Fruit fly (Drosophila melanogaster) whole organism, embryonic: ENCODE results near the gene CG10214.

Experiments used
- CG10431 ChIP-seq: fragments of 200-800 bp; sonication (Bioruptor generic); optimal IDR thresholded peaks from 3 replicates; lab custom pipeline; 2018; ENCODE audit warnings: missing biosample characterization, mild to moderate bottlenecking, missing genetic modification characterization
- CG12236 ChIP-seq: fragments of 200-800 bp; sonication (Bioruptor generic); optimal IDR thresholded peaks from 2 replicates; lab custom pipeline; 2016; ENCODE audit warnings: missing biosample characterization, missing genetic modification characterization
- CG13296 ChIP-seq: fragments of 200-800 bp; sonication (Bioruptor generic); optimal IDR thresholded peaks from 3 replicates; lab custom pipeline; 2018; ENCODE audit warnings: missing biosample characterization, mild to moderate bottlenecking, missing genetic modification characterization
- CG13624 ChIP-seq: fragments of 200-800 bp; sonication (Bioruptor generic); optimal IDR thresholded peaks from 2 replicates; lab custom pipeline; 2016; ENCODE audit warnings: missing biosample characterization, missing genetic modification characterization
- CG14050 ChIP-seq: fragments of 200-800 bp; sonication (Bioruptor generic); IDR thresholded peaks from 3 replicates; pipeline ENCODE4 v1.3.6; 2022; ENCODE audit warnings: missing biosample characterization, missing genetic modification characterization
- CG15011 ChIP-seq: fragments of 200-800 bp; sonication (Bioruptor generic); optimal IDR thresholded peaks from 3 replicates; lab custom pipeline; 2018; ENCODE audit warnings: missing biosample characterization, mild to moderate bottlenecking, missing genetic modification characterization
- CG15479 ChIP-seq: fragments of 200-800 bp; sonication (Bioruptor generic); optimal IDR thresholded peaks from 3 replicates; lab custom pipeline; 2019; ENCODE audit warnings: missing biosample characterization, mild to moderate bottlenecking, missing genetic modification characterization, moderate library complexity
- CG1647 ChIP-seq: fragments of 200-800 bp; sonication (Bioruptor generic); optimal IDR thresholded peaks from 3 replicates; lab custom pipeline; 2016; ENCODE audit warnings: missing biosample characterization, missing genetic modification characterization
- CG17328 ChIP-seq: fragments of 200-800 bp; sonication (Bioruptor generic); IDR thresholded peaks from 2 replicates; pipeline ENCODE4 v1.3.6; 2022; ENCODE audit warnings: missing biosample characterization, missing genetic modification characterization
- CG17612 ChIP-seq: fragments of 200-800 bp; sonication (Bioruptor generic); IDR thresholded peaks from 2 replicates; pipeline ENCODE4 v1.3.6; 2022; ENCODE audit warnings: missing biosample characterization, missing genetic modification characterization
- CG17829 ChIP-seq: fragments of 200-800 bp; optimal IDR thresholded peaks from 2 replicates; lab custom pipeline; 2019; ENCODE audit warnings: missing biosample characterization, mild to moderate bottlenecking, missing genetic modification characterization, moderate library complexity
- CG18476 ChIP-seq: fragments of 200-800 bp; sonication (Bioruptor generic); optimal IDR thresholded peaks from 2 replicates; lab custom pipeline; 2016; ENCODE audit warnings: missing biosample characterization, mild to moderate bottlenecking, missing genetic modification characterization
- CG18764 ChIP-seq: fragments of 200-800 bp; sonication (Bioruptor generic); optimal IDR thresholded peaks from 3 replicates; lab custom pipeline; 2016; ENCODE audit warnings: missing biosample characterization, missing genetic modification characterization
- CG3065 ChIP-seq: fragments of 200-800 bp; sonication (Bioruptor generic); optimal IDR thresholded peaks from 2 replicates; lab custom pipeline; 2016; ENCODE audit warnings: missing biosample characterization, missing genetic modification characterization
- CG4424 ChIP-seq: fragments of 200-800 bp; sonication (Bioruptor generic); optimal IDR thresholded peaks from 3 replicates; lab custom pipeline; 2016; ENCODE audit warnings: missing biosample characterization, missing genetic modification characterization
- CG4707 ChIP-seq: fragments of 200-800 bp; sonication (Bioruptor generic); optimal IDR thresholded peaks from 2 replicates; lab custom pipeline; 2018; ENCODE audit warnings: missing biosample characterization, mild to moderate bottlenecking, missing genetic modification characterization, moderate library complexity
- CG5245 ChIP-seq: fragments of 200-800 bp; sonication (Bioruptor generic); optimal IDR thresholded peaks from 3 replicates; lab custom pipeline; 2016; ENCODE audit warnings: missing biosample characterization, missing genetic modification characterization
- CG8281 ChIP-seq: fragments of 200-800 bp; sonication (Bioruptor generic); optimal IDR thresholded peaks from 2 replicates; lab custom pipeline; 2018; ENCODE audit warnings: missing biosample characterization, mild to moderate bottlenecking, missing genetic modification characterization, moderate library complexity
- Camta ChIP-seq: fragments of 200-800 bp; sonication (Bioruptor generic); optimal IDR thresholded peaks from 2 replicates; lab custom pipeline; 2016; ENCODE audit warnings: missing biosample characterization, missing genetic modification characterization
- Chrac-16 ChIP-seq: fragments of 200-800 bp; sonication (Bioruptor generic); optimal IDR thresholded peaks from 3 replicates; lab custom pipeline; 2016; ENCODE audit warnings: missing biosample characterization, missing genetic modification characterization
- Dbx ChIP-seq: fragments of 200-800 bp; sonication (Bioruptor generic); IDR thresholded peaks from 3 replicates; pipeline ENCODE4 v1.3.6; 2022; ENCODE audit warnings: missing biosample characterization, missing genetic modification characterization
- Fer1 ChIP-seq: fragments of 200-800 bp; sonication (Bioruptor generic); optimal IDR thresholded peaks from 2 replicates; lab custom pipeline; 2017; ENCODE audit warnings: missing biosample characterization, mild to moderate bottlenecking, missing genetic modification characterization
- Fer3 ChIP-seq: fragments of 200-800 bp; sonication (Bioruptor generic); optimal IDR thresholded peaks from 2 replicates; lab custom pipeline; 2018; ENCODE audit warnings: missing biosample characterization, mild to moderate bottlenecking, missing genetic modification characterization, moderate library complexity
- HLH3B ChIP-seq: fragments of 200-800 bp; sonication (Bioruptor generic); IDR thresholded peaks from 2 replicates; pipeline ENCODE4 v1.3.6; 2022; ENCODE audit warnings: missing biosample characterization, missing genetic modification characterization
- HLHmδ ChIP-seq: fragments of 200-800 bp; sonication (Bioruptor generic); optimal IDR thresholded peaks from 2 replicates; lab custom pipeline; 2018; ENCODE audit warnings: missing biosample characterization, mild to moderate bottlenecking, missing genetic modification characterization, moderate library complexity
- MESR4 ChIP-seq: fragments of 200-800 bp; sonication (Bioruptor generic); optimal IDR thresholded peaks from 2 replicates; lab custom pipeline; 2018; ENCODE audit warnings: missing biosample characterization, mild to moderate bottlenecking, missing genetic modification characterization, moderate library complexity
- Mes4 ChIP-seq: fragments of 200-800 bp; sonication (Bioruptor generic); optimal IDR thresholded peaks from 2 replicates; lab custom pipeline; 2016; ENCODE audit warnings: missing biosample characterization, missing genetic modification characterization
- Nf-YA ChIP-seq: fragments of 200-800 bp; sonication (Bioruptor generic); IDR thresholded peaks from 2 replicates; pipeline ENCODE4 v1.3.6; 2022; ENCODE audit warnings: missing biosample characterization, missing genetic modification characterization
- Ptx1 ChIP-seq: fragments of 200-800 bp; sonication (Bioruptor generic); IDR thresholded peaks from 2 replicates; pipeline ENCODE4 v1.3.6; 2022; ENCODE audit warnings: missing biosample characterization, missing genetic modification characterization
- Sox100B ChIP-seq: fragments of 200-800 bp; sonication (Bioruptor generic); optimal IDR thresholded peaks from 3 replicates; lab custom pipeline; 2018; ENCODE audit warnings: missing biosample characterization, mild to moderate bottlenecking, missing genetic modification characterization
- TFAM ChIP-seq: fragments of 200-800 bp; sonication (Bioruptor generic); optimal IDR thresholded peaks from 2 replicates; lab custom pipeline; 2017; ENCODE audit warnings: missing biosample characterization, missing genetic modification characterization, inconsistent platforms
- amos ChIP-seq: fragments of 200-800 bp; sonication (Bioruptor generic); IDR thresholded peaks from 2 replicates; pipeline ENCODE4 v1.3.6; 2022; ENCODE audit warnings: missing biosample characterization, missing genetic modification characterization; ENCODE audit not compliant: partially characterized antibody
- az2 ChIP-seq: fragments of 200-800 bp; sonication (Bioruptor generic); optimal IDR thresholded peaks from 3 replicates; lab custom pipeline; 2016; ENCODE audit warnings: missing biosample characterization, missing genetic modification characterization
- cas ChIP-seq: fragments of 200-800 bp; sonication (Bioruptor generic); IDR thresholded peaks from 2 replicates; pipeline ENCODE4 v1.3.6; 2022; ENCODE audit warnings: missing biosample characterization, missing genetic modification characterization
- cato ChIP-seq: fragments of 200-800 bp; sonication (Bioruptor generic); optimal IDR thresholded peaks from 2 replicates; lab custom pipeline; 2016; ENCODE audit warnings: missing biosample characterization, missing genetic modification characterization, borderline replicate concordance
- chn ChIP-seq: fragments of 200-800 bp; sonication (Bioruptor generic); optimal IDR thresholded peaks from 2 replicates; lab custom pipeline; 2016; ENCODE audit warnings: missing biosample characterization, missing genetic modification characterization
- ci ChIP-seq: fragments of 200-800 bp; sonication (Bioruptor generic); IDR thresholded peaks from 3 replicates; pipeline ENCODE4 v1.3.6; 2022; ENCODE audit warnings: missing biosample characterization, missing genetic modification characterization
- cwo ChIP-seq: fragments of 200-800 bp; sonication (Bioruptor generic); optimal IDR thresholded peaks from 3 replicates; lab custom pipeline; 2017; ENCODE audit warnings: missing biosample characterization, missing genetic modification characterization, mild to moderate bottlenecking, moderate library complexity, missing genetic modification reagents
- gce ChIP-seq: fragments of 200-800 bp; sonication (Bioruptor generic); IDR thresholded peaks from 3 replicates; pipeline ENCODE4 v1.3.6; 2022; ENCODE audit warnings: missing biosample characterization, missing genetic modification characterization
- gcm ChIP-seq: fragments of 200-800 bp; sonication (Bioruptor generic); optimal IDR thresholded peaks from 2 replicates; lab custom pipeline; 2019; ENCODE audit warnings: missing biosample characterization, mild to moderate bottlenecking, missing genetic modification characterization, moderate library complexity
- gcm2 ChIP-seq: fragments of 200-800 bp; sonication (Bioruptor generic); optimal IDR thresholded peaks from 2 replicates; lab custom pipeline; 2016; ENCODE audit warnings: missing biosample characterization, missing genetic modification characterization
- gro ChIP-seq: fragments of 200-800 bp; sonication (Bioruptor generic); optimal IDR thresholded peaks from 2 replicates; lab custom pipeline; 2016; ENCODE audit warnings: missing biosample characterization, missing genetic modification characterization
- insv ChIP-seq, 2 experiments: fragments of 200-800 bp; sonication (Bioruptor generic); optimal IDR thresholded peaks; 3 replicates each; lab custom pipeline; 2016 to 2018; ENCODE audit warnings: missing biosample characterization in 2 of 2, missing genetic modification characterization in 2 of 2
- luna ChIP-seq: fragments of 200-800 bp; sonication (Bioruptor generic); optimal IDR thresholded peaks from 2 replicates; lab custom pipeline; 2016; ENCODE audit warnings: missing biosample characterization, missing genetic modification characterization
- odd ChIP-seq: fragments of 200-800 bp; sonication (Bioruptor generic); optimal IDR thresholded peaks from 2 replicates; lab custom pipeline; 2017; ENCODE audit warnings: missing biosample characterization, mild to moderate bottlenecking, missing genetic modification characterization
- org-1 ChIP-seq: fragments of 200-800 bp; sonication (Bioruptor generic); optimal IDR thresholded peaks from 2 replicates; lab custom pipeline; 2017; ENCODE audit warnings: missing biosample characterization, missing genetic modification characterization
- repo ChIP-seq: fragments of 200-800 bp; sonication (Bioruptor generic); optimal IDR thresholded peaks from 2 replicates; lab custom pipeline; 2016; ENCODE audit warnings: missing biosample characterization, missing genetic modification characterization
- ro ChIP-seq: fragments of 200-800 bp; sonication (Bioruptor generic); IDR thresholded peaks from 2 replicates; pipeline ENCODE4 v1.3.6; 2022; ENCODE audit warnings: missing biosample characterization, missing genetic modification characterization
- sens ChIP-seq: fragments of 200-800 bp; sonication (Bioruptor generic); peaks from one replicate; lab custom pipeline; 2016; ENCODE audit warnings: missing biosample characterization, missing genetic modification characterization
- tap ChIP-seq: fragments of 200-800 bp; optimal IDR thresholded peaks from 3 replicates; lab custom pipeline; 2019; ENCODE audit warnings: missing biosample characterization, mild to moderate bottlenecking, missing genetic modification characterization, moderate library complexity
- zf30C ChIP-seq: fragments of 200-800 bp; sonication (Bioruptor generic); optimal IDR thresholded peaks from 3 replicates; lab custom pipeline; 2018; ENCODE audit warnings: missing biosample characterization, mild to moderate bottlenecking, missing genetic modification characterization

CG10214 gene

DNA sequence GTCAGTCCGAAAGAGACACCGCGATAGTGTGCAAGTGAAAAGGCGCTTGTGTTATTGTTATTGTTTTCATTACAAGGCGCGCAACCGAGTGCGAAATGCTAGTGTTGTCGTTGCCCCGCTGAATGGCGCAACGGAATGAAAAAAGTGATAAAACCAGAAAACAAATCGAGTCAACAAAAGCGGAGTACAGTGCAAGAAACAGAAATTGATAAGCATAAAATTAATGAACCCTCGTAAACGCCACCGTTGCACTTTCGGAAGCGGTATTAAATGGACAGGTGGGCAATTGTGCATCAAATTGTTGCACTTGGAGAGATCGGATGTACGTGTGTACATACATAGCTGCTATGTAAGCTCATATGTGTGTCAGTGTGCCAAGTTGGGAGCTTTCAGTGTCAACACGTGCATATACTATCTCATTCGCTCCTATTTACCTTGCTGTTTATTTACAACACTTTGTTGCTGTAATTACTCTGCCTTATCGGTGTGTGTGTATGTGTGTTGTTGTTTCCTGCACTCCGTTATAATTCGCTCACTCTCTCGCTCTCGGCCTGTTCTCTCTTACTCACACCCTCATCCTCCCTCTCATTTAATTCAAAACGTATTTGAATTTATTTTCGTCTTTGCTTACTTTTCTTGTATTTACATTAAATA is 43.8 kb downstream of the CG10214 start (continued):
- TF ChIP-seq luna (GFP tag; lab: Kevin White, UChicago) (no peak), gro (no peak), az2 (GFP tag; lab: Kevin White, UChicago) (no peak), CG17612 (GFP tag; lab: Robert Waterston, UW) (no peak), gcm (peak; percentile 26), insv (GFP tag; optimal IDR thresholded peaks at IDR 0.05; lab: Kevin White, UChicago) (peak in 1 of 2 experiments; percentile 32), gce (peak; percentile 91), odd (GFP tag; lab: Kevin White, UChicago) (peak; percentile 12), repo (peak; percentile 85), tap (tag; lab: Kevin White, UChicago) (peak; percentile 76), HLHmδ (GFP tag; lab: Kevin White, UChicago) (peak; percentile 36), CG15011 (GFP tag; lab: Kevin White, UChicago) (no peak), gcm2 (GFP tag; lab: Kevin White, UChicago) (no peak), CG1647 (GFP tag; lab: Kevin White, UChicago) (no peak), MESR4 (no peak), HLH3B (GFP tag; lab: Robert Waterston, UW) (peak; percentile 82; the same call in 1 of the 2 replicates), Fer3 (tag; lab: Kevin White, UChicago) (no peak), amos (no peak; the same call in 1 of the 2 replicates), ci (GFP tag; lab: Robert Waterston, UW) (peak; percentile 81), Ptx1 (GFP tag; lab: Robert Waterston, UW) (peak; percentile 17; the same call in 1 of the 2 replicates), CG4424 (peak; percentile 70), Chrac-16 (GFP tag; lab: Kevin White, UChicago) (no peak), CG3065 (GFP tag; lab: Kevin White, UChicago) (no peak), CG15479 (GFP tag; lab: Kevin White, UChicago) (peak; percentile 22), zf30C (no peak), org-1 (GFP tag; lab: Kevin White, UChicago) (peak; percentile 46), cas (GFP tag; lab: Robert Waterston, UW) (no peak), Fer1 (GFP tag; lab: Kevin White, UChicago) (peak; percentile 80), Camta (GFP tag; lab: Kevin White, UChicago) (peak; percentile 49), cwo (GFP tag; lab: Kevin White, UChicago) (peak; percentile 73), CG4707 (GFP tag; lab: Kevin White, UChicago) (peak; percentile 59), cato (GFP tag; lab: Kevin White, UChicago) (no peak), CG18476 (GFP tag; lab: Kevin White, UChicago) (peak; percentile 37), Sox100B (GFP tag; lab: Kevin White, UChicago) (peak; percentile 64), ro (GFP tag; lab: Robert Waterston, UW) (no peak), CG8281 (peak; percentile 52), CG17829 (tag; lab: Kevin White, UChicago) (no peak), CG18764 (no peak), CG5245 (GFP tag; lab: Kevin White, UChicago) (no peak), Nf-YA (peak; percentile 86), CG17328 (GFP tag; lab: Robert Waterston, UW) (peak; percentile 38; the same call in 1 of the 2 replicates), chn (GFP tag; lab: Kevin White, UChicago) (no peak), CG13296 (GFP tag; lab: Kevin White, UChicago) (peak; percentile 71), CG14050 (GFP tag; lab: Robert Waterston, UW) (peak; percentile 69; the same call in 2 of the 3 replicates), CG10431 (GFP tag; lab: Kevin White, UChicago) (no peak), sens (GFP tag; lab: Kevin White, UChicago) (peak; percentile 93), Dbx (GFP tag; lab: Robert Waterston, UW) (peak; percentile 78; the same call in 2 of the 3 replicates), CG13624 (GFP tag; lab: Kevin White, UChicago) (no peak), Mes4 (GFP tag; lab: Kevin White, UChicago) (peak; percentile 47), TFAM (GFP tag; lab: Kevin White, UChicago) (peak; percentile 13), CG12236 (peak; percentile 45)
